Worm (Caenorhabditis elegans) whole organism, L3 larva: Measurements from ENCODE around the gene F37C4.8.

Source experiments
- ZK546.5 ChIP-seq: sonication (generic microtip); optimal IDR thresholded peaks from 2 replicates; lab custom pipeline; 2017; ENCODE audit warnings: missing biosample characterization, missing genetic modification characterization
- aly-2 ChIP-seq: fragments of 150-350 bp; optimal IDR thresholded peaks from 2 replicates; lab custom pipeline; 2014; ENCODE audit warnings: missing biosample characterization, missing genetic modification characterization
- ama-1 ChIP-seq: fragments of 150-350 bp; optimal IDR thresholded peaks from 2 replicates; lab custom pipeline; 2018
- ceh-28 ChIP-seq: fragments of 150-350 bp; optimal IDR thresholded peaks from 2 replicates; lab custom pipeline; 2014; ENCODE audit warnings: missing biosample characterization, missing genetic modification reagents, missing genetic modification characterization
- ceh-82 ChIP-seq: fragments of 150-350 bp; optimal IDR thresholded peaks from 2 replicates; lab custom pipeline; 2014; ENCODE audit warnings: missing biosample characterization, missing genetic modification characterization
- daf-12 ChIP-seq: fragments of 150-350 bp; optimal IDR thresholded peaks from 2 replicates; lab custom pipeline; 2014; ENCODE audit warnings: missing biosample characterization, missing genetic modification reagents, missing genetic modification characterization
- egl-27 ChIP-seq: sonication (generic microtip); optimal IDR thresholded peaks from 4 replicates; lab custom pipeline; 2017; ENCODE audit warnings: missing biosample characterization, missing genetic modification reagents, missing genetic modification characterization
- elt-2 ChIP-seq: sonication (generic microtip); optimal IDR thresholded peaks from 2 replicates; lab custom pipeline; 2016; ENCODE audit warnings: missing genetic modification reagents, mild to moderate bottlenecking, missing genetic modification characterization, missing compliant biosample characterization
- fkh-2 ChIP-seq: fragments of 150-350 bp; optimal IDR thresholded peaks from 2 replicates; lab custom pipeline; 2014; ENCODE audit warnings: missing biosample characterization, missing genetic modification reagents, missing genetic modification characterization
- fos-1 ChIP-seq: fragments of 150-350 bp; optimal IDR thresholded peaks from 2 replicates; lab custom pipeline; 2014; ENCODE audit warnings: missing biosample characterization, missing genetic modification characterization
- hmg-11 ChIP-seq: sonication (generic microtip); optimal IDR thresholded peaks from 2 replicates; lab custom pipeline; 2016; ENCODE audit warnings: missing genetic modification characterization, missing compliant biosample characterization
- lin-15B ChIP-seq: fragments of 150-350 bp; optimal IDR thresholded peaks from 2 replicates; lab custom pipeline; 2014; ENCODE audit warnings: missing biosample characterization, missing genetic modification characterization
- lsy-12 ChIP-seq: sonication (generic microtip); optimal IDR thresholded peaks from 2 replicates; lab custom pipeline; 2016; ENCODE audit warnings: mild to moderate bottlenecking, missing genetic modification characterization, missing compliant biosample characterization
- mdl-1 ChIP-seq: fragments of 150-350 bp; optimal IDR thresholded peaks from 2 replicates; lab custom pipeline; 2014; ENCODE audit warnings: missing biosample characterization, missing genetic modification characterization
- mml-1 ChIP-seq: fragments of 150-350 bp; sonication (generic microtip); optimal IDR thresholded peaks from 3 replicates; lab custom pipeline; 2014; ENCODE audit warnings: missing biosample characterization, missing genetic modification characterization
- nfya-1 ChIP-seq: sonication (generic microtip); optimal IDR thresholded peaks from 2 replicates; lab custom pipeline; 2017; ENCODE audit warnings: missing genetic modification characterization, mild to moderate bottlenecking, missing compliant biosample characterization, antibody characterized with exemption, moderate library complexity; ENCODE audit not compliant: insufficient read depth
- nhr-11 ChIP-seq: fragments of 150-350 bp; optimal IDR thresholded peaks from 2 replicates; lab custom pipeline; 2014; ENCODE audit warnings: missing biosample characterization, missing genetic modification characterization
- nhr-23 ChIP-seq: fragments of 150-350 bp; optimal IDR thresholded peaks from 2 replicates; lab custom pipeline; 2014; ENCODE audit warnings: missing biosample characterization, missing genetic modification reagents, missing genetic modification characterization
- nhr-237 ChIP-seq: fragments of 150-350 bp; optimal IDR thresholded peaks from 2 replicates; lab custom pipeline; 2014; ENCODE audit warnings: missing biosample characterization, missing genetic modification characterization
- nhr-28 ChIP-seq: fragments of 150-350 bp; optimal IDR thresholded peaks from 2 replicates; lab custom pipeline; 2014; ENCODE audit warnings: missing biosample characterization, missing genetic modification characterization
- nhr-43 ChIP-seq: sonication (generic microtip); optimal IDR thresholded peaks from 2 replicates; lab custom pipeline; 2016; ENCODE audit warnings: mild to moderate bottlenecking, missing genetic modification characterization, missing compliant biosample characterization; ENCODE audit not compliant: poor library complexity, severe bottlenecking
- nhr-76 ChIP-seq: fragments of 150-350 bp; sonication (generic microtip); optimal IDR thresholded peaks from 5 replicates; lab custom pipeline; 2014; ENCODE audit warnings: missing biosample characterization, missing genetic modification characterization
- nhr-77 ChIP-seq: fragments of 150-350 bp; optimal IDR thresholded peaks from 2 replicates; lab custom pipeline; 2014; ENCODE audit warnings: missing biosample characterization, missing genetic modification characterization
- tbx-2 ChIP-seq: sonication (generic microtip); optimal IDR thresholded peaks from 2 replicates; lab custom pipeline; 2016; ENCODE audit warnings: mild to moderate bottlenecking, missing genetic modification characterization, missing compliant biosample characterization
- unc-62 ChIP-seq: fragments of 150-350 bp; sonication (generic microtip); optimal IDR thresholded peaks from 4 replicates; lab custom pipeline; 2014; ENCODE audit warnings: missing biosample characterization, missing genetic modification reagents, missing genetic modification characterization
- ztf-11 ChIP-seq: fragments of 150-350 bp; optimal IDR thresholded peaks from 2 replicates; lab custom pipeline; 2014; ENCODE audit warnings: missing biosample characterization, missing genetic modification characterization
- ztf-4 ChIP-seq: fragments of 150-350 bp; optimal IDR thresholded peaks from 2 replicates; lab custom pipeline; 2014; ENCODE audit warnings: missing biosample characterization, missing genetic modification characterization

The F37C4.8 gene

ce11 chrIV:3835065-3835464, 46.0 kb downstream of the F37C4.8 start, which contains the start of gene cal-3:
Gene cal-3, minus strand, starts transcription at chrIV:3835165.
- TF ChIP-seq nhr-43 (tag; lab: Kevin White, UChicago) (no peak), ztf-11 (tag; lab: Kevin White, UChicago) (no peak), lin-15B (tag; lab: Kevin White, UChicago) (no peak), ceh-28 (tag; lab: Kevin White, UChicago) (no peak), ceh-82 (no peak), nfya-1 (tag; lab: Kevin White, UChicago) (no peak), nhr-11 (tag; lab: Kevin White, UChicago) (no peak), lsy-12 (tag; lab: Kevin White, UChicago) (no peak), nhr-76 (tag; lab: Kevin White, UChicago) (no peak), mdl-1 (tag; lab: Kevin White, UChicago) (no peak), egl-27 (tag; lab: Kevin White, UChicago) (no peak), nhr-77 (tag; lab: Kevin White, UChicago) (no peak), elt-2 (tag; lab: Kevin White, UChicago) (no peak), ama-1 (lab: Kevin White, UChicago) (no peak), unc-62 (GFP tag; lab: Kevin White, UChicago) (no peak), aly-2 (tag; lab: Kevin White, UChicago) (no peak), nhr-237 (tag; lab: Kevin White, UChicago) (no peak), ZK546.5 (tag; lab: Kevin White, UChicago) (no peak)

ce11 chrIV:3833778-3834177, 47.2 kb downstream of the F37C4.8 start:
- no peak for TF ChIP-seq hmg-11 (tag; lab: Kevin White, UChicago)
- no peak for TF ChIP-seq daf-12 (tag; lab: Kevin White, UChicago)
- no peak for TF ChIP-seq tbx-2 (tag; lab: Kevin White, UChicago)
- no peak for TF ChIP-seq unc-62 (GFP tag; lab: Kevin White, UChicago)
- TF ChIP-seq nhr-23 (tag; lab: Kevin White, UChicago), result no peak
- no peak for TF ChIP-seq fkh-2 (tag; lab: Kevin White, UChicago)
- TF ChIP-seq nhr-237 (tag; lab: Kevin White, UChicago), result no peak
- no peak for TF ChIP-seq mdl-1 (tag; lab: Kevin White, UChicago)
- TF ChIP-seq mml-1 (tag; lab: Kevin White, UChicago), result no peak

ce11 chrIV:3832040-3832439, 49.0 kb downstream of the F37C4.8 start:
- TF ChIP-seq ztf-4 (tag; lab: Kevin White, UChicago) (no peak), nhr-28 (tag; lab: Kevin White, UChicago) (no peak), fkh-2 (tag; lab: Kevin White, UChicago) (no peak), nhr-76 (tag; lab: Kevin White, UChicago) (no peak), hmg-11 (tag; lab: Kevin White, UChicago) (no peak), ZK546.5 (tag; lab: Kevin White, UChicago) (no peak), fos-1 (tag; lab: Kevin White, UChicago) (no peak), nhr-77 (tag; lab: Kevin White, UChicago) (no peak)
